Worm (Caenorhabditis elegans): ENCODE measurements around the gene atg-18.

DNA sequence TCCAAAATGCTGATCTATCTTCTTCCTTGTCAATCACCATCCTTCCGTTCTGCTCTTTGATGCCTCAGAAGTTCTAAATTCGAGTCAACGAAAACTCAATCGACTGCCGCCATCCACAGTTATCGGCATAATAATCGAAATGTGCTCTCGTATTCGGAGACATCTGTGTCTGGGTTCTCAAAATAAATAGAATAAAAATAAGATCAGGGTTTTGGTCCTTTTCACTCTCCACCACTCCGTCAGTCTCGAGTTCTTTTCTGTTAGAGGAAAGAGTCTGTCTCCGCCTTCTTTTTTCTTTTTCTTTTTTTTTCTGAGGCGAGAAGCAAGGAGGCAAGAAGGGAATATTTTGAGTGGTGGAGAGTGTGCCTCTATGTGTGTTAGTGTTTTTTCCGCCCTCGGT, 7.4 kb downstream of the atg-18 start, which contains the start of gene F41E6.17:
- no peak for TF ChIP-seq ceh-100 (GFP tag; IDR thresholded peaks at IDR 0.05)
- no peak for TF ChIP-seq unc-130 (GFP tag; optimal IDR thresholded peaks at IDR 0.05)
- no peak for TF ChIP-seq rec-8 (tag; optimal IDR thresholded peaks at IDR 0.05)
- TF ChIP-seq nfya-1 (tag; optimal IDR thresholded peaks at IDR 0.05; ENCODE audit: borderline replicate concordance, insufficient read depth), result no peak
- TF ChIP-seq egl-44 (GFP tag; IDR thresholded peaks at IDR 0.05), result no peak
- TF ChIP-seq die-1 (tag; optimal IDR thresholded peaks at IDR 0.05), result no peak
- no peak for TF ChIP-seq snpc-4 (GFP tag; optimal IDR thresholded peaks at IDR 0.05)
- no peak for TF ChIP-seq snpc-4 (tag; optimal IDR thresholded peaks at IDR 0.05)
- TF ChIP-seq akir-1 (GFP tag; optimal IDR thresholded peaks at IDR 0.05), result no peak
- TF ChIP-seq hrde-1 (tag; optimal IDR thresholded peaks at IDR 0.05; ENCODE audit: borderline replicate concordance), result no peak
